Worm (Caenorhabditis elegans): Measurements from ENCODE around the gene K01D12.10.

K01D12.10 gene

DNA sequence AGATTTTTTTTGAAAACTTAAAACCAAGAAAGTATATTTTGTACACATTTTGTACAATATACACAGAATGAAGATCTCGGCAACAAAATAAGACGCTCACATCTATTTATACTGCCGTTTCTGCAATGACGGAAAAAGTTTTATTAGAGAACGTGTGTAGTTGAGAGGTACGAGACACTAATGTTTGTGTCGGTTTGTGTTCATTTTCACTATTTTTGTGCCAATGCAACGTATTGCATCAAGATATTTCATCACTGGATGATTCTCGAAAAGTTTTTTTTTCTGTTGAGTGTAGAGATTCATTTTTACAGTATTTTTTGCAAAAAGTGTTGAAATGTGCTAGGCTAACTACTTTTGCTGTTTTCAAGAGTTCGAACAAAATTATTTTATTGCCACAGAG, 3.0 kb downstream of the K01D12.10 start:
- TF ChIP-seq hmg-1.2 (GFP tag; IDR thresholded peaks at IDR 0.05) (peak; percentile 39; the same call in 1 of the 2 replicates), T26A5.8 (tag; optimal IDR thresholded peaks at IDR 0.05) (no peak), nhr-80 (tag; optimal IDR thresholded peaks at IDR 0.05) (peak; percentile 6), snpc-3.4 (tag; optimal IDR thresholded peaks at IDR 0.05) (no peak), cebp-1 (GFP tag; IDR thresholded peaks at IDR 0.05) (no peak), cebp-1 (tag; optimal IDR thresholded peaks at IDR 0.05) (peak; percentile 83)

DNA sequence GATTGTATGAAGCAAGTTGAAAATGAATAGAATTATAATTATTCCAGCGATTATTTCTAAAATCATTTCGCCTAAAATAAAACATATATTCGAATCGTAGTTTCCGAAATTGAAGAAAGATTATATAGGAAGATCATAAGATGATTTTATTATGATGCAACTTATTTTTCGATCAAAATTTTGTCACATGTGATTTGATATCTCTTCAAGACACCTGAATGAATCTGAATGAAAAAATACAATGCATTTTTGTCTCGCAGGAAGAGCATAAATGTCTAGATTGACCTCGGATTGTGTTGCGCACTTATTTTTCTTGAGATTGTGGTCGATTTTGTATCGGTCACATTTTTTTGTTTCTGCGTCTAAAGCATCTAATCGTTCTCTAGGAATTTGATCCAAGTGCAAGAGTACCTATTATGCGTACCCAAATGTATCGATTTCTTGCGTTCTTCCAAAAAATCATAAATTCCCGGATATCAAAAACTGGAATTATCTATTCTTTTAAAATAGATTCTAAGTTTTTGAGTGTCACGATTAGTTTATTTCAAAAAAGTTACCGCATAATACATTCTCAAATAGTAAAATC, 4.5 kb downstream of the K01D12.10 start, which contains the start of gene hrg-2:
Gene hrg-2, minus strand, starts transcription at position 98 of the 586 bp plus-strand sequence.
- TF ChIP-seq ceh-100 (GFP tag; IDR thresholded peaks at IDR 0.05) (no peak), egl-44 (GFP tag; IDR thresholded peaks at IDR 0.05) (no peak), lin-40 (tag; optimal IDR thresholded peaks at IDR 0.05) (no peak), lsl-1 (GFP tag; optimal IDR thresholded peaks at IDR 0.05) (no peak)

DNA sequence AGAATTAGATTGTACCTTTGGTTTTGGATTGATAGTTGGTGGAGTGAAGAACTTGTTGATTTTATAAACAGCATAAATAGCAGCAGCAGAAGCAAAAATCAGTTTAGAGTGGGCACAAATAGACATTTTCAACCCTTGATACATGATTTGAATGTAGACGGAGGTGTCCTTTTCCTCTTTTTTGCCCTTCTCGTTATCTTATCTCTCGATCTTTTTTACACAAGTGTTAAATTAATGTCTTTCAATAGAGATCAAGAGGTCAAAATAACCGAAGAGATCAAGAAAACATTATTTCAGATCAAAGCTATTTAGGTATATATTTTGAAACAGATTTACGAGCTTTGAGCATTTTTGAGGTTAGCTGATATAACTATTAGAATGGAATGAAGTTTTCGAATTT, 5.9 kb downstream of the K01D12.10 start, which contains the start of gene cdr-7:
Gene cdr-7, minus strand, starts transcription at position 205 of the 400 bp plus-strand sequence.
- TF ChIP-seq nhr-27 (tag; optimal IDR thresholded peaks at IDR 0.05) = no peak
- TF ChIP-seq mes-4 (tag; optimal IDR thresholded peaks at IDR 0.05) = no peak
- TF ChIP-seq unc-130 (GFP tag; optimal IDR thresholded peaks at IDR 0.05) = no peak

DNA sequence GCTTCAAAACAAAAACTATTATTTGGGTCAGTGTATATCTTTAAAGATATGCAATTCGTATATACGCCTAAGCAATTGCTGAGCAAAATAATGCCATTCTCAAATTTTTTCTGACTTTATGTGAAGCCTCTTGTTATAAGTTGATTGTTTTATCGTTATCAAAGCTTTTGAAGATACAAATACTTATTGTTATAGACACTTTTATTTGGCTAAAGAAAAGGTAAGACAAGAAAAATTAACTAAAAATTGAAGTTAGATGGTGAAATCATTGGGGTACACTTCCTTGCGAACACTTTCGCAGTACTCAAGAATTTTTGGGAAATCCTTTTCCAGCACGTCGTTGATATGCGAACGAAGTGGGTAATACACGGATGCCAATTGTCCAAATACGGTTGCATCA, 6.3 kb downstream of the K01D12.10 start:
- no peak for TF ChIP-seq lsl-1 (GFP tag; optimal IDR thresholded peaks at IDR 0.05)
- TF ChIP-seq cebp-2 (GFP tag; IDR thresholded peaks at IDR 0.05) = no peak

DNA sequence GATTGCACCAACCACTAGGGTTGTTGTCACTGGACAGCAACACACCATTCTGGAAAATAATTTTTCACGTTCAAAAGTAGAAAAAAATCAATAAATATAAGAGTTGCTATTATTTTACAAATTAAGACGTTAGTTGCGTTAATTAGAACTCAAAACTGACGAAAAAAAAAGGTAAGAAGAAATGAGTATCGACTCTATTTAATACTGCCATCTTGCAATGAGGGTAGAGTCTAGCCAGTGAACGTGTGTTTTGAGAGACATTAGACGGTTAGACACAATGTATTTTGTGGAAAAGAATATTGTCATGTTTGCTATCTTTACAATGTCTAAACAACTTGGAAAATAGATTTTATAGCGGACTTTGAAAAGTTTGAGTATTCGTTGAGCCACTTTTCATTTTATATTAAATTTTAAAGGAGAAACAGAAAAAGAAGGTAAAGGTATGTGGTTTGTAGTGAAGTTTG, 7.7 kb downstream of the K01D12.10 start, which contains the start of gene cdr-6:
Gene cdr-6, minus strand, starts transcription at position 51 of the 464 bp plus-strand sequence.
- TF ChIP-seq Y95B8A.8 (GFP tag; IDR thresholded peaks at IDR 0.05) = no peak
- peak; percentile 15 for TF ChIP-seq nhr-80 (tag; optimal IDR thresholded peaks at IDR 0.05)
- no peak for TF ChIP-seq lsy-27 (tag; optimal IDR thresholded peaks at IDR 0.05; ENCODE audit: borderline replicate concordance, insufficient read depth)
- TF ChIP-seq hmg-1.2 (GFP tag; IDR thresholded peaks at IDR 0.05) = peak; percentile 44; the same call in 1 of the 2 replicates
- TF ChIP-seq xnd-1 (tag; optimal IDR thresholded peaks at IDR 0.05) = no peak
- TF ChIP-seq ccch-3 (GFP tag; optimal IDR thresholded peaks at IDR 0.05) = no peak

DNA sequence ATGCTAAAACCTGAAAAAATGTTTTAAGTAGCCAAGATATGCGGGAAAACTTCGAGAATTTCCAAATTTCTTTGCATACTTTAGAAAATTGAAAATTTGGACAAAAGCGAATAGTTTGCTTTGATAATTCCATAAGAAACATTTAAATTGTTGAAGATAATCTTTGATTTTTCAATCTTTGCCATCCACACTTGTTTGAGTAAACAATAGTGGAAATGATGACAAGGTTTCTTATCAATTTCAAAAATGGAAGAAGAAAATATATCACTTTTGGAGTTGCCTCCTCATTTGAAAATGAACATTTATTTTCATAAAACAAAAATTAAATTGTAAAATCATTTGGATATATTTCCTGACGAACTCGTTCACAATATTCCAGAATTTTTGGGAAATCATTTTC, 8.3 kb downstream of the K01D12.10 start:
- TF ChIP-seq hrde-1 (tag; optimal IDR thresholded peaks at IDR 0.05; ENCODE audit: borderline replicate concordance) (no peak), nhr-80 (tag; optimal IDR thresholded peaks at IDR 0.05) (peak; percentile 0), unc-130 (GFP tag; optimal IDR thresholded peaks at IDR 0.05) (no peak)

DNA sequence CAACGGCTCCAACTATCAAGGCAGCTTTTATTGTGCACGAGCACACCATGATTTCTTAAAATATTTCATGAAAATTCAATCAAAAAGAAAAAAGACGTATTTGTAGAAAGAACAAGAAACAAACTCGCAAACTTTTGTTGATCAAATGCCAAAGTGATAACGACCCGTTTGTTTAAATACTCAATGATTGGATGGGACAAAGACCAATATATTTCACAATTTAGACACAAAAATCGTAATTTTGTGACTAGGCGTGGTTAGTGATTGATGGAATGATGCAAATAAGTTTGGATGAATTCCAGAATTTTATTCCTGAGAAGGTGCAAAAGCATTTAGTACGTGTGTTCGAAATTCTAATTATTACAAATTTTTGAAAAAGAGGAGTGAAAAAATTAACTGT, 9.6 kb downstream of the K01D12.10 start, which contains the start of gene cdr-2:
Gene cdr-2, minus strand, starts transcription at position 54 of the 400 bp plus-strand sequence.
- TF ChIP-seq nhr-80 (tag; optimal IDR thresholded peaks at IDR 0.05) (peak; percentile 73), cebp-1 (GFP tag; IDR thresholded peaks at IDR 0.05) (peak; percentile 47; the same call in 1 of the 2 replicates), cebp-1 (tag; optimal IDR thresholded peaks at IDR 0.05) (no peak), T07F8.4 (tag; optimal IDR thresholded peaks at IDR 0.05) (no peak), attf-5 (GFP tag; optimal IDR thresholded peaks at IDR 0.05) (no peak)

DNA sequence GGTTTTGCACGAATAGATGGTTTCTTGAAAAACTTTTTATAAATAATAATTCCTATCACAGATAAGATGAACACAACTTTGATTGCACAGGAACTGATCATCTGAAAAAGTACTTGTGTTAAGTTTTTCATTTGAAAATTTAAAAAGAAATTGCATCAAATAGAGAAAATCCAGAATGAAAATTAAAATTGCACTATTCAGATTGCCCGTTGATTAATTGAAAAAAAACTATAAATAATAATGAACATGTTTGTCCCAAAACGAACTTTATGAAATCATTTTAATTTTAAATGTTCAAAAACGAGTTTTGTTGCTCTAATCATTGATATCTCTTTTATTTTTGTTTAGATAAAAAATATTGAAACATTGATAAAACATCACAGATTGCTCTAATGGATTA, 11.2 kb downstream of the K01D12.10 start, which contains the start of gene cdr-3:
Gene cdr-3, minus strand, starts transcription at position 101 of the 400 bp plus-strand sequence.
- no peak for TF ChIP-seq B0336.3 (GFP tag; IDR thresholded peaks at IDR 0.05)
- TF ChIP-seq lsy-27 (tag; optimal IDR thresholded peaks at IDR 0.05; ENCODE audit: borderline replicate concordance, insufficient read depth) = no peak
- no peak for TF ChIP-seq die-1 (tag; optimal IDR thresholded peaks at IDR 0.05)
- TF ChIP-seq zfh-2 (GFP tag; conservative IDR thresholded peaks at IDR 0.05) = no peak
- no peak for TF ChIP-seq B0035.1 (tag; optimal IDR thresholded peaks at IDR 0.05)
- no peak for TF ChIP-seq rpc-1 (optimal IDR thresholded peaks at IDR 0.05)
- no peak for TF ChIP-seq rpc-1 (tag; optimal IDR thresholded peaks at IDR 0.05)
- no peak for TF ChIP-seq T07F8.4 (tag; optimal IDR thresholded peaks at IDR 0.05)
- TF ChIP-seq lag-1 (GFP tag; IDR thresholded peaks at IDR 0.05) = no peak
- no peak for TF ChIP-seq F10E7.11 (tag; optimal IDR thresholded peaks at IDR 0.05)
- TF ChIP-seq zim-3 (tag; optimal IDR thresholded peaks at IDR 0.05) = no peak
- no peak for TF ChIP-seq unc-130 (GFP tag; optimal IDR thresholded peaks at IDR 0.05)
- no peak for TF ChIP-seq attf-6 (GFP tag; IDR thresholded peaks at IDR 0.05)
- no peak for TF ChIP-seq egl-18 (GFP tag; IDR thresholded peaks at IDR 0.05)
- TF ChIP-seq madf-6 (GFP tag; IDR thresholded peaks at IDR 0.05) = no peak
- no peak for TF ChIP-seq ekl-4 (GFP tag; IDR thresholded peaks at IDR 0.05)

Measured in whole organism, young adult.